Fruit fly (Drosophila melanogaster) whole organism: ENCODE results near the gene Zw.

ENCODE experiments used
- CG8478 ChIP-seq: fragments of >200 bp; optimal IDR thresholded peaks from 2 replicates; lab custom pipeline; 2018; ENCODE audit warnings: inconsistent platforms
- Dll ChIP-seq: fragments of >200 bp; optimal IDR thresholded peaks from 2 replicates; lab custom pipeline; 2017
- EcR ChIP-seq, 2 experiments: fragments of >200 bp; optimal IDR thresholded peaks; 2 replicates each; lab custom pipeline; 2017; ENCODE audit warnings: missing biosample characterization in 2 of 2, missing genetic modification characterization in 2 of 2, missing genetic modification reagents in 2 of 2
- pan ChIP-seq: fragments of >200 bp; optimal IDR thresholded peaks from 2 replicates; lab custom pipeline; 2017
- psq ChIP-seq: fragments of >200 bp; optimal IDR thresholded peaks from 2 replicates; lab custom pipeline; 2017
- usp ChIP-seq: fragments of >200 bp; optimal IDR thresholded peaks from 2 replicates; lab custom pipeline; 2017; ENCODE audit warnings: missing biosample characterization, missing genetic modification characterization, mixed read lengths

Gene Zw

DNA sequence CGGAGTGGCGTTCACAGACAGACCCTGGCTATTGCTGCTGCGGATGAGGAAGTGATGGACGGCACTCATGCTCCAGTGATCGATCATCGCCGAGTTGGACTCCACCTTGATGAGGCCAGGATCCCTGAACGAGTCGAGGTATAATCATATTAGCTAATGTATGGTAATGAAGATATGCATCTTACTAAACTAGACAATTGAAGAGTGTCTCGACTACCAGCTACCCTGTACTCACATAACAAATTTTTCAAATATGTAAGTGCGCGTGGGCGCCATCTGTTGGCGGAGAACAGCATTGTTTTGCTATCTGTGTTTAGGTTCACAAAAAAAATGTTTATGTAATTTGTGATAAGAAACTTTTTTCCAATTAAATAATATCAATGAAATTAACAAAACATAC lies 12.2 kb downstream of the Zw start:
- TF ChIP-seq pan (lab: Kevin White, UChicago) (no peak), usp (GFP tag; lab: Kevin White, UChicago) (no peak), psq (lab: Kevin White, UChicago) (no peak), EcR (GFP tag; optimal IDR thresholded peaks at IDR 0.05; lab: Kevin White, UChicago) (no peak), Dll (no peak), CG8478 (lab: Kevin White, UChicago) (no peak)

- TF ChIP-seq EcR (GFP tag; optimal IDR thresholded peaks at IDR 0.05; lab: Kevin White, UChicago) (no peak), pan (lab: Kevin White, UChicago) (no peak), Dll (peak; percentile 97), usp (GFP tag; lab: Kevin White, UChicago) (no peak), CG8478 (lab: Kevin White, UChicago) (no peak), psq (lab: Kevin White, UChicago) (no peak)
Measured at dm6 chrX:19683040-19683875, 16.2 kb downstream of the Zw start, which contains the start of the genes dome and Ubqn. TSS of gene dome (minus strand) at chrX:19683518. TSS of gene Ubqn (plus strand) at chrX:19683808.

DNA sequence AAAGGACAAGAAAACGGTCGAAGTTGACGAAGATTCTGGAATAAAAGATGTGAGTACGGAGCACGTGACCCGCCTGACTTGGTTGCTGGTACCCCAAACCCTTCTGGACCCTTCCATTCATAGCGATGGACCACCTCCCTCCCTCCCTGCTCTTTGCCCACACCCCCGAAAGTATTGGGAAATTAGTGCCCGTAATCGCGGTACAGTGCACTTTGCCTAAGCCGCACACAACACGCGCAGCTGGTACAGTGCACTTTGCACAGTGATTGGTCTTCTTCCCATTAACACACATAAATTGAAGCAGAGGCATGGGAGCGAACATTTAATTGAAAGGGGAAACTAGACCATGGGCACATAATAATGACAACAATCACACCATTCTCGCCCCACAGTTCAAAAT lies 17.0 kb downstream of the Zw start:
- TF ChIP-seq CG8478 (lab: Kevin White, UChicago) (no peak), pan (lab: Kevin White, UChicago) (no peak), usp (GFP tag; lab: Kevin White, UChicago) (no peak), EcR (GFP tag; optimal IDR thresholded peaks at IDR 0.05; lab: Kevin White, UChicago) (no peak), psq (lab: Kevin White, UChicago) (no peak), Dll (no peak)

dm6 chrX:19688848-19689247 lies 21.8 kb downstream of the Zw start, which contains the start of gene CG14227:
TSS of gene CG14227 (minus strand) at chrX:19688948.
- TF ChIP-seq pan (lab: Kevin White, UChicago) (no peak), CG8478 (lab: Kevin White, UChicago) (no peak), EcR (GFP tag; optimal IDR thresholded peaks at IDR 0.05; lab: Kevin White, UChicago) (no peak), psq (lab: Kevin White, UChicago) (no peak), usp (GFP tag; lab: Kevin White, UChicago) (no peak), Dll (no peak)

DNA sequence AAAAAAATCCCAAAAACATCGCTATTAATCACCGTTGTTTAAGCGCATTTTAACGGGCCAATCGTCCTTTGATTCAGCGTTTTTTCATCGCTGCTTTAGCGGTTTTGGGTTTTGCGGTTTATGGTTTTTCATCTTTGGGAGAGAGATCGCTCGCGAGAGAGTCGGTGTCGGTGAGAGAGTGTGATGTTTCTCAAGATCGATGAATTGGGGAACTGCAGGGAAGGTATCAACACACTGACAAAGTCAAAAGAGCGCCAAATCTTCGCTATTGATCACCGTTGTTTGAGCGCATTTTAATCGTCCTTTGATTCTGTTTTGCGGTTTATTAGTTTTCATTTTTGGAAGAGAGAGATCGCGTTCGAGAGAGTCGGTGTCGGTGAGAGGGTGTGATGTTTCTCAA lies 23.0 kb downstream of the Zw start:
- no peak for TF ChIP-seq CG8478 (lab: Kevin White, UChicago)
- TF ChIP-seq psq (lab: Kevin White, UChicago) = no peak
- no peak for TF ChIP-seq Dll
- no peak for TF ChIP-seq pan (lab: Kevin White, UChicago)
- no peak for TF ChIP-seq usp (GFP tag; lab: Kevin White, UChicago)
- no peak for TF ChIP-seq EcR (GFP tag; optimal IDR thresholded peaks at IDR 0.05; lab: Kevin White, UChicago)

DNA sequence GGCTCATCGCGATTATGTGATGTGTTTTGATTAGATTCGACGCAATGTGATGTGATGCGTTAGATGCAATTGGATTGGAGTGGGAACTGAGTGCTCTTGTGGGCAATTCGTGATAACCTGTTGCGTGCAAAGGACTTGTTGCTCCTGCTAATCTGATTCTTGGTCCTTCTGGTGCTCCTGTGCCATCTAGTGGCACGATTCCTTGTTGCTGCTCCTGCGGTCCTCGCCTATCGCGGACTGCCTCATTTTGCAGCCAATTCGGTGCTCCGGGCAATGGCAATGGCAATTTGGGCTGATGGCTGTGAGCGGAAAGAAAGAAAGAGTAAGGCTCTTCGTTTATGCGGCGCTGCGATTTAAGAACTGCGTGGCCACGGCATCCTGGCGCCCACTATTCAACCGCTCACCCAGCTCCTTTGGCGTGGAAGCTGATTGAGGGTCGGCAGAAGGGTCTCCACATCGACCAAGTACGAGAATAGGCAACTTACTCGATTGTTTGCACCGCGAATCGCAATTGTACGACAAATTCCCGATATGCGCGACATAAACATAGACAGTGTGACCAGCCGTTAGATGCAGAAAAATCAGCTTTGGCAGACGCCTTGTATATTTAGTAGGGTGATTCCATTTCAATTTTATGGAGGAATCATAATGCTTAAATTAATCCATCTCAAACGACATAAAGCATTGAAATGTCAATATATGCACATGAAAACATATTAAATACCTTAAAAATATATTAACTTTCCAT lies 26.1 kb downstream of the Zw start, which contains the start of gene Mer:
Gene Mer, minus strand, starts transcription at position 550 of the 748 bp plus-strand sequence.
- TF ChIP-seq EcR (GFP tag; optimal IDR thresholded peaks at IDR 0.05; lab: Kevin White, UChicago) (no peak), pan (lab: Kevin White, UChicago) (no peak), Dll (no peak), CG8478 (lab: Kevin White, UChicago) (no peak), psq (lab: Kevin White, UChicago) (no peak), usp (GFP tag; lab: Kevin White, UChicago) (no peak)

dm6 chrX:19694792-19695558 lies 27.9 kb downstream of the Zw start, which contains the start of gene CG14229:
TSS of gene CG14229 (minus strand) at chrX:19695250.
- TF ChIP-seq Dll (no peak), pan (lab: Kevin White, UChicago) (no peak), psq (lab: Kevin White, UChicago) (no peak), EcR (GFP tag; optimal IDR thresholded peaks at IDR 0.05; lab: Kevin White, UChicago) (no peak), usp (GFP tag; lab: Kevin White, UChicago) (no peak), CG8478 (lab: Kevin White, UChicago) (no peak)

dm6 chrX:19696845-19697244 lies 29.8 kb downstream of the Zw start, which contains the start of gene Cdc42:
TSS of gene Cdc42 (plus strand) at chrX:19697091.
- TF ChIP-seq EcR (GFP tag; optimal IDR thresholded peaks at IDR 0.05; lab: Kevin White, UChicago) = no peak
- no peak for TF ChIP-seq CG8478 (lab: Kevin White, UChicago)
- TF ChIP-seq psq (lab: Kevin White, UChicago) = no peak
- no peak for TF ChIP-seq pan (lab: Kevin White, UChicago)
- no peak for TF ChIP-seq usp (GFP tag; lab: Kevin White, UChicago)
- no peak for TF ChIP-seq Dll

DNA sequence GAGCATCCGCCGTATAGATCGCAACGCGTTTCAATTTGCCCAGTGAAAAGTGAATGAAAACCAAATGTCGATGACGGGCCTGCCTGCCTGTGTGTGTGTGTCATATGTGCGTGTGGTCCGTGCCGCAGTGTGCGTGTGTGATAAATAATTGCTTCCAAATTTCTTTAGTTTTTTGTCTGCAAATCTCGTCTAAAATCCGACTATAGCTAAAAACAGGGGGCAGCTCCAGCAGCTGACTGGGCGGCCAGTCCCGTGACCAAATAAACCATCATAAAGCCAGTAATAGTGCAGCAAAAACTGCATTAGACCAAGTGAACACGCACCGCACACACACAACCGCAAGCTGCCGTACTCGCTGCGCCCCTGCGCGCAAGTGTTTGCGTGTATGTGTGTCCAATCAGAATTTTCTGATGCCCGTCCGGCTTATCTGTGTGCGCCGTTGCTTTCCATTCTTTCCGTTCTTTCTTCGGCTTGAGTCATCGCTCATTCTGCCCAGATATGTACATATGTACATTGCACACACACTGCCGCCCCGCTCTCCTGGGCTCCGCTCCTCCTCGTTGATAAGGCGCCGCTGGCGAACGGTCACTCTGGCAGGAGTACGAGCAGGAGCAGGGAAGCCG lies 30.3 kb downstream of the Zw start:
- no peak for TF ChIP-seq pan (lab: Kevin White, UChicago)
- TF ChIP-seq Dll = peak; percentile 12
- TF ChIP-seq CG8478 (lab: Kevin White, UChicago) = peak; percentile 6
- no peak for TF ChIP-seq EcR (GFP tag; optimal IDR thresholded peaks at IDR 0.05; lab: Kevin White, UChicago)
- TF ChIP-seq psq (lab: Kevin White, UChicago) = no peak
- no peak for TF ChIP-seq usp (GFP tag; lab: Kevin White, UChicago)

- TF ChIP-seq EcR (GFP tag; optimal IDR thresholded peaks at IDR 0.05; lab: Kevin White, UChicago) (no peak), psq (lab: Kevin White, UChicago) (no peak), pan (lab: Kevin White, UChicago) (no peak), CG8478 (lab: Kevin White, UChicago) (no peak), usp (GFP tag; lab: Kevin White, UChicago) (no peak), Dll (no peak)
Measured at dm6 chrX:19701611-19702010, 34.6 kb downstream of the Zw start, which contains the start of gene Tcs4. TSS of gene Tcs4 (minus strand) at chrX:19701755.
